Fruit fly (Drosophila melanogaster) whole organism, adult: ENCODE results near the gene CG15211.

Source experiments
- CG11617 ChIP-seq: fragments of 200-800 bp; sonication (Bioruptor generic); optimal IDR thresholded peaks from 2 replicates; lab custom pipeline; 2017; ENCODE audit warnings: mild to moderate bottlenecking, missing biosample characterization, missing genetic modification reagents, missing genetic modification characterization
- CG12768 ChIP-seq: fragments of 200-800 bp; sonication (Bioruptor generic); optimal IDR thresholded peaks from 2 replicates; lab custom pipeline; 2017; ENCODE audit warnings: missing biosample characterization, missing genetic modification characterization, mild to moderate bottlenecking, moderate library complexity, missing genetic modification reagents
- CG14711 ChIP-seq: fragments of 200-800 bp; sonication (Bioruptor generic); optimal IDR thresholded peaks from 2 replicates; lab custom pipeline; 2018; ENCODE audit warnings: missing biosample characterization, mild to moderate bottlenecking, missing genetic modification characterization, moderate library complexity
- CG1620 ChIP-seq: fragments of 200-800 bp; sonication (Bioruptor generic); optimal IDR thresholded peaks from 2 replicates; lab custom pipeline; 2016; ENCODE audit warnings: missing biosample characterization, missing genetic modification characterization
- CG7045 ChIP-seq: fragments of 200-800 bp; sonication (Bioruptor generic); optimal IDR thresholded peaks from 2 replicates; lab custom pipeline; 2017; ENCODE audit warnings: missing biosample characterization, mild to moderate bottlenecking, missing genetic modification characterization
- Clk ChIP-seq: fragments of 200-800 bp; sonication (Bioruptor generic); optimal IDR thresholded peaks from 2 replicates; lab custom pipeline; 2017; ENCODE audit warnings: missing biosample characterization, missing genetic modification characterization
- Hr96 ChIP-seq: fragments of 200-800 bp; sonication (Bioruptor generic); optimal IDR thresholded peaks from 2 replicates; lab custom pipeline; 2016; ENCODE audit warnings: missing biosample characterization, missing genetic modification characterization
- cic ChIP-seq: fragments of 200-800 bp; sonication (Bioruptor generic); optimal IDR thresholded peaks from 2 replicates; lab custom pipeline; 2017; ENCODE audit warnings: missing biosample characterization, mild to moderate bottlenecking, missing genetic modification characterization, moderate library complexity
- cnc ChIP-seq, 2 experiments: fragments of >200 bp; optimal IDR thresholded peaks; 2 replicates each; lab custom pipeline; 2017
- kay ChIP-seq: fragments of 200-800 bp; sonication (Bioruptor generic); peaks from one replicate; lab custom pipeline; 2016; ENCODE audit warnings: missing biosample characterization, missing genetic modification characterization, borderline replicate concordance
- ovo ChIP-seq: fragments of 200-800 bp; sonication (Bioruptor generic); optimal IDR thresholded peaks from 2 replicates; lab custom pipeline; 2016; ENCODE audit warnings: missing biosample characterization, missing genetic modification characterization
- pad ChIP-seq: fragments of 200-800 bp; sonication (Bioruptor generic); optimal IDR thresholded peaks from 3 replicates; lab custom pipeline; 2017; ENCODE audit warnings: missing biosample characterization, missing genetic modification characterization, mild to moderate bottlenecking, moderate library complexity, missing genetic modification reagents
- tj ChIP-seq: fragments of 200-800 bp; sonication (Bioruptor generic); optimal IDR thresholded peaks from 3 replicates; lab custom pipeline; 2017; ENCODE audit warnings: missing biosample characterization, mild to moderate bottlenecking, missing genetic modification characterization, moderate library complexity
- toe ChIP-seq: fragments of 200-800 bp; sonication (Bioruptor generic); optimal IDR thresholded peaks from 2 replicates; lab custom pipeline; 2016; ENCODE audit warnings: missing biosample characterization, missing genetic modification characterization

dm6 chrX:10757616-10758078 is 14.7 kb upstream of the CG15211 start, which contains the start of gene Rph:
- TF ChIP-seq cnc (optimal IDR thresholded peaks at IDR 0.05; lab: Kevin White, UChicago) (no peak), CG14711 (tag; lab: Kevin White, UChicago) (peak; percentile 10), Clk (GFP tag; lab: Kevin White, UChicago) (peak; percentile 3), tj (GFP tag; lab: Kevin White, UChicago) (no peak), kay (GFP tag; lab: Kevin White, UChicago) (no peak), cic (GFP tag; lab: Kevin White, UChicago) (peak; percentile 9), CG7045 (GFP tag; lab: Kevin White, UChicago) (peak; percentile 32), pad (GFP tag; lab: Kevin White, UChicago) (no peak), ovo (GFP tag; lab: Kevin White, UChicago) (peak; percentile 36), CG12768 (peak; percentile 28), toe (GFP tag; lab: Kevin White, UChicago) (no peak), CG1620 (GFP tag; lab: Kevin White, UChicago) (no peak), CG11617 (GFP tag; lab: Kevin White, UChicago) (peak; percentile 10), Hr96 (GFP tag; lab: Kevin White, UChicago) (peak; percentile 59)
